Fruit fly (Drosophila melanogaster): ENCODE data around the gene CG9782.

Gene CG9782

DNA sequence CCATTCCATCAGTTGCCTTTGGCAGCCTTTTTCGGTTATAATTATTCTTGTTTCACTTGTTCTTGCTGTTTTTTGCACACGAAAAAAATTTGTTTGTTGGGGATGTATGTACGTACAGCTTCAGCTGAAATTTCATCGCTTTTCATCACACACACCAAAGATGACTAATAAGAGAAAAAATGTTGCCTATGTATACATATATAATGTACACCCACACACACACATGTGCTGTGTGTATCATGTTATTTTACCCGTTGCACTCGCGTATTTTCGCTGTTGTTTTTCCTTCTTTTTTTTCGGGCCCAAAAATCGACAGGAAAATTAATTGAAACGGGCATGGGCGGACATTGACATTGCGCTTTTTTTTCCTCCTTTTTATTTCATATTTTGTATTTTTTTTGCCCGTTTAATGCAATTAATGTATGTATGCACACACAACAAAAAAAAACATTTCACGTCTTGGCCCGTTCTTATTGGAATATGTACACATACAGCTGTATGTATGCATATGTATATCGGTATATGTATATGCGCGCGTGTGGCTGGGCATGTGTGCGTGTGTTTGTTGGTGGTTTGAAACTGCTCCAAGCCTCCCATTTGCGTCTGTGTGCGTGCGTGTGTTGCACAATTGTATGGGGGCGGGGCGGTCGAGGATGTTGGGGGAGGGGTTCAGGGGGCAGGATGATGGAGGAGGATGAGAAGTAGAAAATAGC is 35.1 kb downstream of the CG9782 start (continued):
- TF ChIP-seq CG8632 (GFP tag; optimal IDR thresholded peaks at IDR 0.05) (no peak), CG16779 (tag; optimal IDR thresholded peaks at IDR 0.05) (peak; percentile 25), Smox (GFP tag; optimal IDR thresholded peaks at IDR 0.05) (no peak), Hr38 (GFP tag; optimal IDR thresholded peaks at IDR 0.05) (no peak), CG3919 (GFP tag; optimal IDR thresholded peaks at IDR 0.05) (no peak), CG6854 (GFP tag; optimal IDR thresholded peaks at IDR 0.05) (no peak), fd59A (GFP tag; optimal IDR thresholded peaks at IDR 0.05) (peak; percentile 13), Lpt (GFP tag; optimal IDR thresholded peaks at IDR 0.05) (no peak), dsx (GFP tag; optimal IDR thresholded peaks at IDR 0.05; ENCODE audit: poor library complexity, severe bottlenecking) (no peak), lz (GFP tag; optimal IDR thresholded peaks at IDR 0.05) (no peak), CG8319 (GFP tag; optimal IDR thresholded peaks at IDR 0.05) (no peak), CG6792 (GFP tag; optimal IDR thresholded peaks at IDR 0.05) (no peak), Ets96B (tag; optimal IDR thresholded peaks at IDR 0.05) (no peak), acj6 (GFP tag; optimal IDR thresholded peaks at IDR 0.05) (no peak), dac (GFP tag; optimal IDR thresholded peaks at IDR 0.05) (no peak), CG11762 (GFP tag; optimal IDR thresholded peaks at IDR 0.05; ENCODE audit: insufficient read depth) (no peak), fd85E (GFP tag; optimal IDR thresholded peaks at IDR 0.05) (no peak), CG1621 (tag; optimal IDR thresholded peaks at IDR 0.05) (no peak), Eip75B (GFP tag; optimal IDR thresholded peaks at IDR 0.05) (peak; percentile 21), CG32006 (GFP tag; optimal IDR thresholded peaks at IDR 0.05) (no peak), CG31627 (GFP tag; optimal IDR thresholded peaks at IDR 0.05) (no peak), CG11294 (GFP tag; IDR thresholded peaks at IDR 0.05) (no peak), Eip78C (GFP tag) (peak; percentile 82), achi (GFP tag; optimal IDR thresholded peaks at IDR 0.05) (no peak), CG34406 (GFP tag; optimal IDR thresholded peaks at IDR 0.05) (no peak), CG11902 (GFP tag; optimal IDR thresholded peaks at IDR 0.05) (no peak), fkh (GFP tag; optimal IDR thresholded peaks at IDR 0.05) (no peak)

DNA sequence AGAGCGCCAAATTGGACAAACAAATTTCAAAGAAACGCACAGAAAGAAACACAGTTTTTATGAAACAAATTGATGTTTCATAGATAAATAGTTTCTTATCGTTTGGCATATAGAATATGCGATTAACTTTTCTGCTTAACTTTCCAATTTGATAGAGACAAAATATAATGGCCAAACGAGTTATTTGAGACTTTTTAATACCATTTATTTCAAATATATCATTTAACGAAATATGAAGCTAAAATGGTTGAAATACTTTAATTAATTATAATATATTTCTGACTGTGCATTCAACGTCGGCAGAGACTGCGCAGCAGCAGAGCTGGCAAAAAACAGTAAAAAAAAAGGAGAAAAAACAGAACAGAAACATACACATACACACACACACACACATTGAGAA is 35.8 kb downstream of the CG9782 start:
- TF ChIP-seq CG6808 (GFP tag; optimal IDR thresholded peaks at IDR 0.05) = no peak
- peak; percentile 69 for TF ChIP-seq CG15336 (GFP tag; IDR thresholded peaks at IDR 0.05)
- TF ChIP-seq CG6276 (GFP tag; optimal IDR thresholded peaks at IDR 0.05) = no peak
- no peak for TF ChIP-seq CG3032 (tag; optimal IDR thresholded peaks at IDR 0.05)
- TF ChIP-seq Sox102F (GFP tag; optimal IDR thresholded peaks at IDR 0.05) = no peak
- peak; percentile 13; the same call in 1 of the 3 replicates for TF ChIP-seq CG6163 (GFP tag; IDR thresholded peaks at IDR 0.05)
- TF ChIP-seq topi (GFP tag; optimal IDR thresholded peaks at IDR 0.05) = peak; percentile 36
- no peak for TF ChIP-seq cyc (GFP tag; optimal IDR thresholded peaks at IDR 0.05)
- no peak for TF ChIP-seq dsx (GFP tag; optimal IDR thresholded peaks at IDR 0.05; ENCODE audit: poor library complexity, severe bottlenecking)
- no peak for TF ChIP-seq CG9139 (GFP tag; optimal IDR thresholded peaks at IDR 0.05)
- no peak for TF ChIP-seq fd85E (GFP tag; optimal IDR thresholded peaks at IDR 0.05)
- TF ChIP-seq spab (GFP tag; optimal IDR thresholded peaks at IDR 0.05) = no peak
- TF ChIP-seq esn (GFP tag; optimal IDR thresholded peaks at IDR 0.05) = peak; percentile 30
- TF ChIP-seq fd59A (GFP tag; optimal IDR thresholded peaks at IDR 0.05) = no peak
- no peak for TF ChIP-seq fkh (GFP tag; optimal IDR thresholded peaks at IDR 0.05)
- peak; percentile 45 for TF ChIP-seq achi (GFP tag; optimal IDR thresholded peaks at IDR 0.05)
- peak; percentile 54 for TF ChIP-seq CG32006 (GFP tag; optimal IDR thresholded peaks at IDR 0.05)
- TF ChIP-seq Hr38 (GFP tag; optimal IDR thresholded peaks at IDR 0.05) = no peak
- TF ChIP-seq acj6 (GFP tag; optimal IDR thresholded peaks at IDR 0.05) = peak; percentile 18
- 0 out of 3 replicates have a peak, but pooled peaks have one; percentile 31 for TF ChIP-seq eg (GFP tag; IDR thresholded peaks at IDR 0.05)
- no peak for TF ChIP-seq salr (GFP tag; optimal IDR thresholded peaks at IDR 0.05)
- no peak for TF ChIP-seq net (GFP tag; optimal IDR thresholded peaks at IDR 0.05)
- TF ChIP-seq Blimp-1 (GFP tag; optimal IDR thresholded peaks at IDR 0.05) = no peak
- TF ChIP-seq Gug (GFP tag; IDR thresholded peaks at IDR 0.05) = no peak
- no peak for TF ChIP-seq CG1621 (tag; optimal IDR thresholded peaks at IDR 0.05)
- peak; percentile 35 for TF ChIP-seq CG3919 (GFP tag; optimal IDR thresholded peaks at IDR 0.05)
- no peak for TF ChIP-seq ss (GFP tag; optimal IDR thresholded peaks at IDR 0.05)
- TF ChIP-seq CG16779 (tag; optimal IDR thresholded peaks at IDR 0.05) = no peak
- TF ChIP-seq Eip93F (GFP tag; optimal IDR thresholded peaks at IDR 0.05) = no peak
- peak; percentile 42 for TF ChIP-seq Hr4 (GFP tag; optimal IDR thresholded peaks at IDR 0.05)
- no peak for TF ChIP-seq CG31627 (GFP tag; optimal IDR thresholded peaks at IDR 0.05)
- no peak for TF ChIP-seq Sox15 (GFP tag; optimal IDR thresholded peaks at IDR 0.05)
- TF ChIP-seq Met (GFP tag; optimal IDR thresholded peaks at IDR 0.05) = peak; percentile 42
- peak; percentile 36 for TF ChIP-seq Ets96B (tag; optimal IDR thresholded peaks at IDR 0.05)
- TF ChIP-seq dac (GFP tag; optimal IDR thresholded peaks at IDR 0.05) = no peak

All from whole organism, prepupa.